Fruit fly (Drosophila melanogaster): ENCODE results near the gene Fas2.

Gene Fas2

dm6 chrX:4214371-4214770 is 8.5 kb upstream of the Fas2 start:
- TF ChIP-seq Eip75B (GFP tag; optimal IDR thresholded peaks at IDR 0.05) = no peak
- no peak for TF ChIP-seq Gug (GFP tag; IDR thresholded peaks at IDR 0.05)
- TF ChIP-seq Hr4 (GFP tag; optimal IDR thresholded peaks at IDR 0.05) = no peak
- no peak for TF ChIP-seq Sox14 (GFP tag; optimal IDR thresholded peaks at IDR 0.05)
- TF ChIP-seq CG6808 (GFP tag; optimal IDR thresholded peaks at IDR 0.05) = no peak
- TF ChIP-seq CG6163 (GFP tag; IDR thresholded peaks at IDR 0.05) = no peak
- TF ChIP-seq CG15336 (GFP tag; IDR thresholded peaks at IDR 0.05) = no peak
- no peak for TF ChIP-seq Eip78C (GFP tag)
- no peak for TF ChIP-seq Ets21C (GFP tag; optimal IDR thresholded peaks at IDR 0.05)
- no peak for TF ChIP-seq fd85E (GFP tag; optimal IDR thresholded peaks at IDR 0.05)

- TF ChIP-seq Ets96B (tag; optimal IDR thresholded peaks at IDR 0.05) (no peak), CG11902 (GFP tag; optimal IDR thresholded peaks at IDR 0.05) (no peak), CG7368 (GFP tag; optimal IDR thresholded peaks at IDR 0.05) (no peak), fd59A (GFP tag; optimal IDR thresholded peaks at IDR 0.05) (no peak), CG9139 (GFP tag; optimal IDR thresholded peaks at IDR 0.05) (no peak), Blimp-1 (GFP tag; optimal IDR thresholded peaks at IDR 0.05) (no peak), CG34406 (GFP tag; optimal IDR thresholded peaks at IDR 0.05) (no peak), net (GFP tag; optimal IDR thresholded peaks at IDR 0.05) (no peak), CG3032 (tag; optimal IDR thresholded peaks at IDR 0.05) (no peak), topi (GFP tag; optimal IDR thresholded peaks at IDR 0.05) (no peak), eg (GFP tag; IDR thresholded peaks at IDR 0.05) (no peak), pdm3 (GFP tag; optimal IDR thresholded peaks at IDR 0.05) (no peak), Met (GFP tag; optimal IDR thresholded peaks at IDR 0.05) (no peak), CG11762 (GFP tag; optimal IDR thresholded peaks at IDR 0.05; ENCODE audit: insufficient read depth) (no peak), fd85E (GFP tag; optimal IDR thresholded peaks at IDR 0.05) (no peak), CG16779 (tag; optimal IDR thresholded peaks at IDR 0.05) (no peak), CG6276 (GFP tag; optimal IDR thresholded peaks at IDR 0.05) (no peak), esn (GFP tag; optimal IDR thresholded peaks at IDR 0.05) (no peak), fkh (GFP tag; optimal IDR thresholded peaks at IDR 0.05) (no peak)
Observed at dm6 chrX:4212725-4213124, 6.8 kb upstream of the Fas2 start, which contains the start of gene CG43288. Gene CG43288, plus strand, starts transcription at chrX:4213025.

dm6 chrX:4206764-4207163 is 871 bp upstream of the Fas2 start:
- TF ChIP-seq Met (GFP tag; optimal IDR thresholded peaks at IDR 0.05) = no peak
- no peak for TF ChIP-seq eg (GFP tag; IDR thresholded peaks at IDR 0.05)
- TF ChIP-seq CG16779 (tag; optimal IDR thresholded peaks at IDR 0.05) = no peak
- no peak for TF ChIP-seq net (GFP tag; optimal IDR thresholded peaks at IDR 0.05)
- TF ChIP-seq topi (GFP tag; optimal IDR thresholded peaks at IDR 0.05) = no peak
- TF ChIP-seq fkh (GFP tag; optimal IDR thresholded peaks at IDR 0.05) = no peak
- TF ChIP-seq CG1621 (tag; optimal IDR thresholded peaks at IDR 0.05) = no peak
- no peak for TF ChIP-seq CG6792 (GFP tag; optimal IDR thresholded peaks at IDR 0.05)
- TF ChIP-seq acj6 (GFP tag; optimal IDR thresholded peaks at IDR 0.05) = no peak
- TF ChIP-seq CG6808 (GFP tag; optimal IDR thresholded peaks at IDR 0.05) = no peak
- TF ChIP-seq Hr4 (GFP tag; optimal IDR thresholded peaks at IDR 0.05) = no peak
- no peak for TF ChIP-seq Sox15 (GFP tag; optimal IDR thresholded peaks at IDR 0.05)
- no peak for TF ChIP-seq Sox102F (GFP tag; optimal IDR thresholded peaks at IDR 0.05)
- TF ChIP-seq OdsH (GFP tag; optimal IDR thresholded peaks at IDR 0.05) = no peak
- no peak for TF ChIP-seq CG6854 (GFP tag; optimal IDR thresholded peaks at IDR 0.05)
- no peak for TF ChIP-seq Gug (GFP tag; IDR thresholded peaks at IDR 0.05)

dm6 chrX:4203713-4204447 is 2.0 kb downstream of the Fas2 start:
- no peak for TF ChIP-seq dsx (GFP tag; optimal IDR thresholded peaks at IDR 0.05; ENCODE audit: poor library complexity, severe bottlenecking)
- TF ChIP-seq Hr4 (GFP tag; optimal IDR thresholded peaks at IDR 0.05) = no peak
- TF ChIP-seq CG6276 (GFP tag; optimal IDR thresholded peaks at IDR 0.05) = peak; percentile 45
- TF ChIP-seq dac (GFP tag; optimal IDR thresholded peaks at IDR 0.05) = no peak
- peak; percentile 11 for TF ChIP-seq Ets96B (tag; optimal IDR thresholded peaks at IDR 0.05)
- peak; percentile 41; the same call in 2 of the 3 replicates for TF ChIP-seq CG8119 (GFP tag; IDR thresholded peaks at IDR 0.05)
- TF ChIP-seq CG15336 (GFP tag; IDR thresholded peaks at IDR 0.05) = no peak
- TF ChIP-seq OdsH (GFP tag; optimal IDR thresholded peaks at IDR 0.05) = peak; percentile 26
- TF ChIP-seq eg (GFP tag; IDR thresholded peaks at IDR 0.05) = peak; percentile 55; the same call in 2 of the 3 replicates
- no peak for TF ChIP-seq CG6854 (GFP tag; optimal IDR thresholded peaks at IDR 0.05)
- peak; percentile 24 for TF ChIP-seq CG10669 (GFP tag; optimal IDR thresholded peaks at IDR 0.05)
- no peak for TF ChIP-seq Blimp-1 (GFP tag; optimal IDR thresholded peaks at IDR 0.05)
- peak; percentile 54 for TF ChIP-seq Eip78C (GFP tag)
- peak; percentile 8 for TF ChIP-seq CG6808 (GFP tag; optimal IDR thresholded peaks at IDR 0.05)
- TF ChIP-seq Sox14 (GFP tag; optimal IDR thresholded peaks at IDR 0.05) = peak; percentile 24
- TF ChIP-seq Gug (GFP tag; IDR thresholded peaks at IDR 0.05) = 0 out of 2 replicates have a peak, but pooled peaks have one; percentile 23
- TF ChIP-seq CG32006 (GFP tag; optimal IDR thresholded peaks at IDR 0.05) = peak; percentile 40
- TF ChIP-seq esn (GFP tag; optimal IDR thresholded peaks at IDR 0.05) = no peak
- TF ChIP-seq acj6 (GFP tag; optimal IDR thresholded peaks at IDR 0.05) = peak; percentile 6
- TF ChIP-seq pdm3 (GFP tag; optimal IDR thresholded peaks at IDR 0.05) = peak; percentile 11
- peak; percentile 5 for TF ChIP-seq Lpt (GFP tag; optimal IDR thresholded peaks at IDR 0.05)
- peak; percentile 28 for TF ChIP-seq CG3032 (tag; optimal IDR thresholded peaks at IDR 0.05)
- peak; percentile 14 for TF ChIP-seq achi (GFP tag; optimal IDR thresholded peaks at IDR 0.05)
- TF ChIP-seq fd59A (GFP tag; optimal IDR thresholded peaks at IDR 0.05) = peak; percentile 22
